Fruit fly (Drosophila melanogaster) whole organism, embryonic: Measurements from ENCODE around the gene CG10700.

Experiments used
- CG1647 ChIP-seq: fragments of 200-800 bp; sonication (Bioruptor generic); optimal IDR thresholded peaks from 3 replicates; lab custom pipeline; 2016; ENCODE audit warnings: missing biosample characterization, missing genetic modification characterization
- CG8924 ChIP-seq: fragments of 200-800 bp; optimal IDR thresholded peaks from 3 replicates; lab custom pipeline; 2019; ENCODE audit warnings: missing biosample characterization, mild to moderate bottlenecking, missing genetic modification characterization, moderate library complexity
- Ets97D ChIP-seq: fragments of 200-800 bp; sonication (Bioruptor generic); optimal IDR thresholded peaks from 3 replicates; lab custom pipeline; 2016; ENCODE audit warnings: missing biosample characterization, missing genetic modification characterization
- az2 ChIP-seq: fragments of 200-800 bp; sonication (Bioruptor generic); optimal IDR thresholded peaks from 3 replicates; lab custom pipeline; 2016; ENCODE audit warnings: missing biosample characterization, missing genetic modification characterization

- TF ChIP-seq CG1647 (GFP tag; lab: Kevin White, UChicago) (no peak), CG8924 (tag; lab: Kevin White, UChicago) (no peak), az2 (GFP tag; lab: Kevin White, UChicago) (no peak), Ets97D (no peak)
These were observed 24.5 kb upstream of the CG10700 start for dm6 chr2L:19103176-19103921.
